Fruit fly (Drosophila melanogaster): Measurements from ENCODE around the gene CG31975.

DNA sequence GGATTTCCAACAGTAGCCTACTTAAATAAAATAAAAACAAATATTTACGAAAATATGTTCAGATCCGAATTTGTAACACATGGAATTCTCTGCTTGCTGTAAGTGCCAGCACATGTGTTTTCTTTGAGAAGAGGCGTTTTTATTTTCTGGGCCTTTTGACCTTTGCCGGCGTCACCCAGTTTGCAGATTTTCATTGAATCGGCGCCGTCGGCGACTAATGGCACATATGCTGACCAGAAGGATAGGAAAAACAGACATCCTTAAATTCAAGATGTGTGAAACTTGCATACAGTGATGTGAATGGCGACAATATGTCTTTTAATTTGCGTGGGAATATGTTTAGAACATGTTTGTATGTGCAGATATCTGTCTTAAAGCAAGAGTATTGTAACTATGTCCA lies 50.7 kb downstream of the CG31975 start:
- TF ChIP-seq CG12605 (GFP tag; IDR thresholded peaks at IDR 0.05) (no peak), CG10348 (GFP tag; IDR thresholded peaks at IDR 0.05) (no peak), fd96Ca (GFP tag; IDR thresholded peaks at IDR 0.05) (no peak), CG15710 (tag; optimal IDR thresholded peaks at IDR 0.05) (no peak)

Measured in whole organism, pupa.